Worm (Caenorhabditis elegans): ENCODE measurements around the gene W06G6.9.

DNA sequence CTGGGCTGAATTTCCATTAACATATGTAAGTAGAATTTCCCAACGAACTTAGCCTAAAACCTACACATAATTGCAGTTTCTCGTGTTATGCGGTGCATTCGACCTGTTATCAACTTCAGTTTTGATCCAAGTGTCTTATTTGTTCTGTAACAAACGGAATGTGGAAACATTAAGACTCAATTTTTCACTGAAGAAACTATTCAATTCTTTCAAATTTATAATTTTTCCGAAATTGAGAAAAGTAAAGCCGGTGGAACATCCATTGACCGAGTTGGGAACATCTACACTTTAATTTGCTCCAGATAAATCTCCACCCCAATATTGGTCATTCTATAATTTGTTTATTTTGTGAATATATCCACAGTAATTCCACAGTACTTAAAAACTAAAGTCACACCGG, 28.1 kb upstream of the W06G6.9 start:
- TF ChIP-seq egl-27 (tag; optimal IDR thresholded peaks at IDR 0.05), result no peak
- no peak for TF ChIP-seq lin-15B (tag; optimal IDR thresholded peaks at IDR 0.05)
- no peak for TF ChIP-seq ama-1 (optimal IDR thresholded peaks at IDR 0.05)
- no peak for TF ChIP-seq aly-2 (tag; optimal IDR thresholded peaks at IDR 0.05)
- TF ChIP-seq skn-1 (tag; optimal IDR thresholded peaks at IDR 0.05), result no peak
- TF ChIP-seq nhr-11 (tag; optimal IDR thresholded peaks at IDR 0.05), result no peak
- TF ChIP-seq unc-62 (GFP tag; optimal IDR thresholded peaks at IDR 0.05), result no peak
- no peak for TF ChIP-seq daf-12 (tag; optimal IDR thresholded peaks at IDR 0.05)
- TF ChIP-seq snpc-4 (tag; optimal IDR thresholded peaks at IDR 0.05), result no peak
- TF ChIP-seq ZK546.5 (tag; optimal IDR thresholded peaks at IDR 0.05), result no peak
